Worm (Caenorhabditis elegans) whole organism, L2 larva: ENCODE measurements around the gene F58G1.8.

Experiments used
- ama-1 ChIP-seq: fragments of 150-350 bp; optimal IDR thresholded peaks from 2 replicates; lab custom pipeline; 2018; ENCODE audit warnings: inconsistent platforms
- lsy-2 ChIP-seq, 2 experiments: fragments of 150-350 bp in 1 of 2; sonication (generic microtip) in 1 of 2; optimal IDR thresholded peaks; 2 replicates each; lab custom pipeline; 2014 to 2017; ENCODE audit warnings: missing biosample characterization in 2 of 2, missing genetic modification characterization in 2 of 2
- nhr-10 ChIP-seq: sonication (generic microtip); optimal IDR thresholded peaks from 2 replicates; lab custom pipeline; 2017; ENCODE audit warnings: missing biosample characterization, missing genetic modification characterization
- nhr-129 ChIP-seq: fragments of 150-350 bp; optimal IDR thresholded peaks from 2 replicates; lab custom pipeline; 2014; ENCODE audit warnings: missing biosample characterization, missing genetic modification characterization
- nhr-23 ChIP-seq: fragments of 150-350 bp; optimal IDR thresholded peaks from 2 replicates; lab custom pipeline; 2014; ENCODE audit warnings: missing biosample characterization, missing genetic modification reagents, missing genetic modification characterization
- unc-39 ChIP-seq: fragments of 150-350 bp; optimal IDR thresholded peaks from 2 replicates; lab custom pipeline; 2014; ENCODE audit warnings: missing biosample characterization, missing genetic modification characterization

DNA sequence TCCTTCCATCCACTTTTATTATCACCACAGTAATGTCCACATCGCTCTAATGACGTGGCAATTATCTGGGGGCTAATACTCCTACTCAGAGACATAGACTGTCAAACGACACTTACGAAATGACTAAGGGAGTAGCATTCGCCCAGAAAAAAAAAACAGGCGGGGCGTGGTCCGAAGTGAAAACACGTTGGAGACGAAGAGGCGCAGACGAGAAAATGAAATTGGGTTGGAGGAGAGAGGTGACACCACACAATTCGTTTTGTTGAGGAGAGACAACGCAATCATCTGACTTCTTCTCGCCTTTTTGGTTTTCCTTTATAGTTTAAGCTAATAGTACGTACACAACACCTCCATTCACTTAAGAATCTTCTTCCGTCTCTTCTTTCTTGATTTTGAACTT, 13.7 kb upstream of the F58G1.8 start:
- no peak for TF ChIP-seq nhr-10
- TF ChIP-seq ama-1 (lab: Kevin White, UChicago): no peak
- TF ChIP-seq nhr-23 (tag; lab: Kevin White, UChicago): no peak
- TF ChIP-seq lsy-2 (tag; optimal IDR thresholded peaks at IDR 0.05; lab: Kevin White, UChicago): no peak
- TF ChIP-seq nhr-129: no peak
- TF ChIP-seq unc-39: no peak
